Fruit fly (Drosophila melanogaster) whole organism, larva: ENCODE data around the gene gcm.
A peak's percentile ranks its signal among the peaks of the same experiment; 100 is the strongest.

Source experiments
- noc ChIP-seq: fragments of 200-800 bp; sonication (Bioruptor generic); optimal IDR thresholded peaks from 3 replicates; lab custom pipeline; 2019; ENCODE audit warnings: missing biosample characterization, mild to moderate bottlenecking, missing genetic modification characterization, moderate library complexity

gcm gene

DNA sequence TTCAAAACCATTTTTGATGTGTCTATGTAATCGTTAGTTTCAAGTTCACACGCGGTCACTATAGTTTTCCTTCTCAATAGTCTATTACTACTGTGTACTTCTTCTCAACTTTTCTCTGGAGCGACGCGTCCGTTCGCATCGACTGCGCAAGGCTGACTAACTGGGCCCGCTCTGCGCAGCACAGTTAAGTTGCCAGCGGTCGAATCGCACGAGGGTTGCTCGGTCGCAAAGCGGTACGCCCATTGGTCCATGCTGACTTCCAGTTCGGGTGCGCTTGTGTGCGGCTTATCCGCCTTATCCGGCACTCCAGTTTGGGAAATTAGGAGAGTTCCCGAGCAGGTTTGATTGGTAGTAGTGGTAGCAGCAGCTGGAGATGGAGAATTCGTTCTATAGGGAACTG is at the start of gene gcm:
TSS of gene gcm (minus strand) at position 164 of the 400 bp plus-strand sequence.
- TF ChIP-seq noc = no peak

- no peak for TF ChIP-seq noc
Observed at dm6 chr2L:9625185-9625584, 43.6 kb upstream of the gcm start, which contains the start of gene CG31882. Gene CG31882 (minus strand): TSS chr2L:9625285.

dm6 chr2L:9619925-9620324 is 38.4 kb upstream of the gcm start:
- TF ChIP-seq noc = no peak

DNA sequence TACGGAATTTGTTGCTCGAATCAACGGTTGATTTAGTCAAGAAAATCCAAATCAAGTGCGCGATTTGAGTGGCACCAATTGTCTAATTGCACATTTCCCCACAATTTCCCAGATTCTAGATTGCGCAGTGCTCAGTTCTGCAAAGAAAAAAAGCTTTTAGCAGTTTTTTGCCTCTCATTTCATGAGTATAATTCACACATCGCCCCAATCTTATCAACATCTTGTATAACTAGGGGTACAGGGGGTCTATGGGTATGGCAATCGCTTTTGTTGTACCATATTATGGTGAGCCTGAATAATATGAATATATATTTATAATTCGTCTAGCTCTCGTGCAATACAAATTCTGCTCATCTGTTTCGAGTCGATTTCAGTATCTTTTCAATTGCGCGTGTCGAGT is 37.3 kb upstream of the gcm start:
- TF ChIP-seq noc = peak; percentile 27

DNA sequence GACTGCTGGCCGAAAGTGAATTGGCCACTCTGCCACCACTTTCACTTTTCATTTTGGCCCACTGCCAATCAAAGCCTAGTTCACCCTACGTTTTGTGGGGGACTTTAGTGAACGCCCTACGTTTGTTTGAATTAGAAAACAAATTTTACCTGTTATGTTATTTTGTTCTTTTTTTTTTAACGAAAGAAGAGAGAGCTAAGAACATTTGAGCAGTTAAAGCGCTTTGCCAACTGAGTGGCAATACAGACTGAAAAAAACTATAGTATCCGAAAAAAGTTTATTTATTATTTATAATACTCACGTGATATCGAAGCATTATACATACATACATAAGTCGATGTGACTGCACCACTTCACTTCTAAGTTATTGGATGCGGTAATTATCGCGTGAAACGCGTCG is 36.4 kb upstream of the gcm start:
- peak; percentile 68 for TF ChIP-seq noc

dm6 chr2L:9616654-9617053 is 35.1 kb upstream of the gcm start:
- TF ChIP-seq noc = no peak

DNA sequence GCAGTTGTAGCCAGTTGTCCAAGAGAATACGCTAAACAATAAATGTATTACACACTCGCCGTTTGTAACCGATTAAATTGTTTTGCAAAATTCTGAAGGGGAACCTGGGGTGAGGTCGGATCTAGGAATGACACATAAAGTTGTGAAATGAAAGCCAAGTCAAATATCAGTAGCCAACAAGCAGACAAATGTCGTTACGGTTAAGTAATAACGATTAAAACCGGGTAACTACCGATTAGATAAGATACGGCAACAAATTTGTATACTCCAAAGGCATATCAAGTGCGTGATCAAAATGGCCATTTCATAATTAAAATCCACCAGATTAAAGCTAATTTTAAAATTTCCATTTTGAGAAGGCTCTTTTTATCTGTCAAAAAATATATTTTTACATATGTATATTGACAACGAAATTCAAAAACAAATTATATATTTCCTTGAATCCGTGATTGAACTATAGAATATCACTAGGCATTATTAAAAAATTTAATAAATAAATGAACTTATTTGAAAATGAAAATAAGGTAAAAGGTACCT is 34.5 kb upstream of the gcm start, which contains the start of gene GlcAT-S:
TSS of gene GlcAT-S (plus strand) at position 487 of the 537 bp plus-strand sequence.
- no peak for TF ChIP-seq noc

dm6 chr2L:9615561-9615960 is 34.0 kb upstream of the gcm start:
- no peak for TF ChIP-seq noc

- no peak for TF ChIP-seq noc
Observed at dm6 chr2L:9614674-9615258, 33.2 kb upstream of the gcm start.

dm6 chr2L:9613922-9614321 is 32.4 kb upstream of the gcm start:
- TF ChIP-seq noc = no peak

- TF ChIP-seq noc = peak; percentile 33
Observed at dm6 chr2L:9613006-9613690, 31.6 kb upstream of the gcm start, which contains the start of gene Trx2. Gene Trx2 (plus strand): TSS chr2L:9613166.

DNA sequence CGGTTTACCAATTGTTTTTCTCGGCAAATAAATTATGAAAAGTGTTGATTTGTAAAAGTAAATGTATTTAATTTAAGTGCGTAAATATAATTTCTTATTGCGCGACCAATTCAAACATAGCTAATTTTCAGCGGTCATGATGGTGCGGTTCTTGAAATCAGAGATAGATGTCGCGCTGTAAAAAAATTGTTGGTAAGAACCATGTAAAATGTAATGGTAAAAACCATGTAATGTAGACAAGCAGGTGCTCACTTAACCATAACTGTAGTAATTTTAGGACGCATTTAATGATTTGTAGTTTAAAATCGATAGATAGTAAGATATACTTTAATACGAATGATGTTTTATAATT is 31.1 kb upstream of the gcm start:
- no peak for TF ChIP-seq noc

DNA sequence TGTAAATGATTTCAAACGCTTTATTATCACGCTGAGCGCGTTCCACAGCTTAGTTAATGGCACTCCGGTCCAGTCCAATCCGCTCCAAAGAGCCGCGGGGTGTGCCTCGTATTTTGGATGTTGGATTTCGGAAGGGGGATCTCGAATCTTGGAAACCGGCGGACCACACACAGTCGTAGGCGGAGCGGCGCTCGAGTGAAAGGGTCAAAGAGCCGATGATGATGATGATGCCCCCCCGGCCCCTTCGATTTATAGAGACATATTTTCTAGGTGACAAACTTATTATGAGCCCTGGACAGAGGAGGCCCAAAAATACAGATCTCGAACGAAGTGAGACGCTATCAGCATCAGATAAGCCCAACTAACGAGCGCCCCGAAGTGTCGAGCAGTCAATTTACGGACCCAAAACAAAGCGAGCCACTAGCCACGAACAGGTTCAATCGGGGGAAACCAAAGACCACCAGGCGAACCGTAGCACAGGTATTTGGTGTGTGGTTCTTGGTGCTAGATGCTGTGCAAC is 27.9 kb upstream of the gcm start:
- no peak for TF ChIP-seq noc

DNA sequence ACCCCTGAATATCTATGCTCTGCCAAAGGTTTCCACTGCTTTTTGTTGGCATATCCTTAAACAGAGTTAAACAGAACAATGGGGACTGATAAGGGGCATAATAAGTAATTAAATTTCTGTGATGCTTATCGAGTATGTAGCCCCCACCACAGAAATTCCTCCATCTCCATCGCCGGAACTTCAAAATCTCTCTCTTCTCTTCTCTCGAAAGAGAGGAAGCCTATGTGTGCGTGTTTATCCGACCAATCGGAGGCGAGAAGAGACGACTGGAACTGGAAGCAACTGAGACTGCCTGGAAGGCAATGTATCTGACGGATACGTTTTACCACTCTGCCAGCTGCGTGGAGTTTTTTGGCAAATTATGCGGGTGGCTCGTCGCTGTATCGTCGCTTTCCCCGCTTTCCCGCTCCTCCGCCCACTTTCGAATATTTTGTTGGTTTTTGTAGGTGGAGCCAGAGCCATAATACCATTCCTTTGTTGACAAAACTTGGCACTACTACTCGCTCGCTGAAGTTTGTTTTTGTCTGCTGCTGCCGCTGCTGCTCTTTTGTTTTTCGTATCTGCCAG is 26.5 kb upstream of the gcm start, which contains the start of gene gcm2:
TSS of gene gcm2 (plus strand) at position 566 of the 567 bp plus-strand sequence.
- no peak for TF ChIP-seq noc

DNA sequence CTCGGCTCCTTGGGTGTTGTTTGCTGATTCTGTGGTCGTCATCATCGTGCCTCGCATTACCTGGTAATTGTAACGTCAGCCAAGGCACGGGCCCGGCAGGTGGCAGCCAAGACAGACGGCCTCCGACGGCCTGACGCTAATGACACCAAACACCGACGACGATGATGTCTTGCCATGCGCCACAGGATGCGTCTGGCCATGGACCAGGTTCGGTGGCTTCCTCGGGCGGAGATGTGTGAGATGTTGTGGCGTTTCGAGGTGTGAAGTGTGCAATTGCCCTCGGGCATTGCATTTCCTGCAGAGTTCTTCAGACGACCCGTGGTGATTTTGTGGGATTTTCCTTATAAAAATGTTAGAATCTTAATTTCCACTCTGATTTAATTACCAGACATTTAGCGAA is 20.6 kb upstream of the gcm start:
- no peak for TF ChIP-seq noc

dm6 chr2L:9601220-9601619 is 19.7 kb upstream of the gcm start:
- TF ChIP-seq noc = no peak

DNA sequence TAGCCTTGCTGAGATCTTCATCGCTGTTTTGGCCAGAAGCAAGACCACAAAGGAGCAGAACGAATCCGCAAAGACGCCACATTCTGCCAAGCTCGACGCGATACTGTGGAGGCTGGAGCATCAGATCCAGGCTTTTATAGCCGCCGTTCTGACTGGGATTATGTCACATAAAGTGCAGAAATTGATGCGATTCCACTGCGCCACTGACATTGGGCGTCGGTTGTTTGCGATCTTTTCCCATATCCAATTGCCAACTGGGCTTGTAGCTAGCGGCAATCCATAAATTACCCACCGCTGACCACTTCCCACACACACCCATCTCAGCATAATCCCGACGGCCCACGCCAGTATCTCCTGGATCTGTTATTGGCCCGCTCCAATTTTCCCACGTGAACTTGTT is 19.2 kb upstream of the gcm start, which contains the start of gene CG4382:
TSS of gene CG4382 (minus strand) at position 101 of the 400 bp plus-strand sequence.
- no peak for TF ChIP-seq noc
